Worm (Caenorhabditis elegans) whole organism, mixed stage, embryonic: ENCODE data around the gene ZC155.4.

Experiments used
- bed-3 ChIP-seq: fragments of 200-800 bp; sonication (Bioruptor generic); optimal IDR thresholded peaks from 3 replicates; lab custom pipeline; 2018; ENCODE audit warnings: mild to moderate bottlenecking, missing genetic modification characterization, moderate library complexity, missing compliant biosample characterization
- blmp-1 ChIP-seq: fragments of 150-350 bp; optimal IDR thresholded peaks from 2 replicates; lab custom pipeline; 2014; ENCODE audit warnings: missing biosample characterization, missing genetic modification characterization
- ceh-39 ChIP-seq: fragments of 150-350 bp; optimal IDR thresholded peaks from 2 replicates; lab custom pipeline; 2014; ENCODE audit warnings: missing biosample characterization, missing genetic modification characterization
- ceh-43 ChIP-seq: fragments of 200-800 bp; sonication (Bioruptor generic); optimal IDR thresholded peaks from 2 replicates; lab custom pipeline; 2018; ENCODE audit warnings: mild to moderate bottlenecking, missing genetic modification characterization, moderate library complexity, missing compliant biosample characterization
- ceh-83 ChIP-seq: fragments of 200-800 bp; sonication (Bioruptor generic); optimal IDR thresholded peaks from 2 replicates; lab custom pipeline; 2018; ENCODE audit warnings: mild to moderate bottlenecking, missing genetic modification characterization, missing compliant biosample characterization
- ces-1 ChIP-seq: fragments of 150-350 bp; optimal IDR thresholded peaks from 2 replicates; lab custom pipeline; 2014; ENCODE audit warnings: missing biosample characterization, missing genetic modification reagents, missing genetic modification characterization
- cnd-1 ChIP-seq: fragments of 200-800 bp; sonication (Bioruptor generic); optimal IDR thresholded peaks from 2 replicates; lab custom pipeline; 2018; ENCODE audit warnings: mild to moderate bottlenecking, missing genetic modification characterization, missing compliant biosample characterization
- drap-1 ChIP-seq: fragments of 200-800 bp; sonication (Bioruptor generic); optimal IDR thresholded peaks from 3 replicates; lab custom pipeline; 2018; ENCODE audit warnings: mild to moderate bottlenecking, missing genetic modification characterization, missing compliant biosample characterization
- elt-1 ChIP-seq: sonication (generic microtip); optimal IDR thresholded peaks from 2 replicates; lab custom pipeline; 2017; ENCODE audit warnings: missing genetic modification characterization, mild to moderate bottlenecking, missing compliant biosample characterization, antibody characterized with exemption, moderate library complexity, borderline replicate concordance; ENCODE audit not compliant: insufficient read depth
- flh-1 ChIP-seq: fragments of 200-800 bp; sonication (Bioruptor generic); optimal IDR thresholded peaks from 2 replicates; lab custom pipeline; 2018; ENCODE audit warnings: mild to moderate bottlenecking, missing genetic modification characterization, moderate library complexity, missing compliant biosample characterization
- ham-2 ChIP-seq: fragments of 200-800 bp; sonication (Bioruptor generic); optimal IDR thresholded peaks from 2 replicates; lab custom pipeline; 2018; ENCODE audit warnings: mild to moderate bottlenecking, missing genetic modification characterization, missing compliant biosample characterization
- hlh-1 ChIP-seq: fragments of 150-350 bp; optimal IDR thresholded peaks from 2 replicates; lab custom pipeline; 2014; ENCODE audit warnings: missing biosample characterization, missing genetic modification reagents, missing genetic modification characterization
- lin-13 ChIP-seq: fragments of 150-350 bp; optimal IDR thresholded peaks from 2 replicates; lab custom pipeline; 2014; ENCODE audit warnings: missing biosample characterization, missing genetic modification characterization
- lsy-2 ChIP-seq: fragments of 150-350 bp; optimal IDR thresholded peaks from 2 replicates; lab custom pipeline; 2014; ENCODE audit warnings: missing biosample characterization, missing genetic modification characterization
- mab-5 ChIP-seq: fragments of 150-350 bp; optimal IDR thresholded peaks from 2 replicates; lab custom pipeline; 2014; ENCODE audit warnings: missing biosample characterization, missing genetic modification characterization
- mep-1 ChIP-seq: fragments of 150-350 bp; optimal IDR thresholded peaks from 2 replicates; lab custom pipeline; 2017; ENCODE audit warnings: missing biosample characterization, missing genetic modification reagents, missing genetic modification characterization, inconsistent platforms
- mls-2 ChIP-seq: sonication (generic microtip); optimal IDR thresholded peaks from 2 replicates; lab custom pipeline; 2016; ENCODE audit warnings: mild to moderate bottlenecking, missing genetic modification characterization, moderate library complexity, missing compliant biosample characterization
- nhr-12 ChIP-seq: fragments of 150-350 bp; optimal IDR thresholded peaks from 2 replicates; lab custom pipeline; 2014; ENCODE audit warnings: missing biosample characterization, missing genetic modification characterization
- nhr-2 ChIP-seq: fragments of 150-350 bp; optimal IDR thresholded peaks from 2 replicates; lab custom pipeline; 2014; ENCODE audit warnings: missing biosample characterization, missing genetic modification characterization
- nhr-237 ChIP-seq: fragments of 150-350 bp; optimal IDR thresholded peaks from 2 replicates; lab custom pipeline; 2014; ENCODE audit warnings: missing biosample characterization, missing genetic modification characterization
- nhr-28 ChIP-seq: fragments of 150-350 bp; optimal IDR thresholded peaks from 2 replicates; lab custom pipeline; 2014; ENCODE audit warnings: missing biosample characterization, missing genetic modification characterization
- pha-4 ChIP-seq: fragments of 150-350 bp; optimal IDR thresholded peaks from 2 replicates; lab custom pipeline; 2018; ENCODE audit warnings: missing biosample characterization, missing genetic modification reagents, missing genetic modification characterization
- sem-2 ChIP-seq: fragments of 200-800 bp; sonication (Bioruptor generic); optimal IDR thresholded peaks from 2 replicates; lab custom pipeline; 2018; ENCODE audit warnings: mild to moderate bottlenecking, missing genetic modification characterization, missing compliant biosample characterization
- snpc-4 ChIP-seq: fragments of 150-350 bp; optimal IDR thresholded peaks from 2 replicates; lab custom pipeline; 2014; ENCODE audit warnings: missing biosample characterization, missing genetic modification characterization
- sptf-1 ChIP-seq: sonication (generic microtip); optimal IDR thresholded peaks from 2 replicates; lab custom pipeline; 2017; ENCODE audit warnings: mild to moderate bottlenecking, missing genetic modification characterization, moderate library complexity, missing compliant biosample characterization
- tbx-8 ChIP-seq: fragments of 200-800 bp; sonication (Bioruptor generic); optimal IDR thresholded peaks from 2 replicates; lab custom pipeline; 2018; ENCODE audit warnings: mild to moderate bottlenecking, missing genetic modification characterization, moderate library complexity, missing compliant biosample characterization
- unc-120 ChIP-seq: sonication (generic microtip); optimal IDR thresholded peaks from 2 replicates; lab custom pipeline; 2017; ENCODE audit warnings: missing genetic modification characterization, missing compliant biosample characterization; ENCODE audit not compliant: poor library complexity, severe bottlenecking
- unc-62 ChIP-seq: fragments of 150-350 bp; optimal IDR thresholded peaks from 2 replicates; lab custom pipeline; 2014; ENCODE audit warnings: missing biosample characterization, missing genetic modification reagents, missing genetic modification characterization
- zip-8 ChIP-seq: fragments of 150-350 bp; optimal IDR thresholded peaks from 2 replicates; lab custom pipeline; 2014; ENCODE audit warnings: missing biosample characterization, missing genetic modification characterization
- ztf-11 ChIP-seq: fragments of 150-350 bp; optimal IDR thresholded peaks from 2 replicates; lab custom pipeline; 2014; ENCODE audit warnings: missing biosample characterization, missing genetic modification characterization

Gene ZC155.4

DNA sequence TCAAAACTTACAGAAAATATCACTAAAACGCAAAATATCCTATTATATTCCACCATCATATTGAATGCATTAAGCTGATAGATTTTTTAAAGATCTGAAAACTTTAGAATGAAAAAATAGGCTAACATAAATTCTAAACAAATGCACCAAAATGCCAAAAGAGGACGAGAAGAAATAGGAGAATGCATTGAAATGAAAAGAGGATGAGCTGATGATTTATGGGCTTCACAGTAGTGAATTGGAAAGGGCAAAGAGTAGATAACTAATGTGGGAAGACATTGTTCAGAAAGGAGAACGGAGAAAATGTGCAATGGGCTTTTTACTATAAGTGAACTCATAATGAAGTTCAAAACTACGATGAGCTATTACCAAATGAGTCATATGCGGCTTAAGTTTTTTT is 2.2 kb upstream of the ZC155.4 start, which contains the start of gene cutl-19:
TSS of gene cutl-19 (minus strand) at position 101 of the 400 bp plus-strand sequence.
- TF ChIP-seq ceh-39 (no peak), lin-13 (tag; lab: Kevin White, UChicago) (no peak)

DNA sequence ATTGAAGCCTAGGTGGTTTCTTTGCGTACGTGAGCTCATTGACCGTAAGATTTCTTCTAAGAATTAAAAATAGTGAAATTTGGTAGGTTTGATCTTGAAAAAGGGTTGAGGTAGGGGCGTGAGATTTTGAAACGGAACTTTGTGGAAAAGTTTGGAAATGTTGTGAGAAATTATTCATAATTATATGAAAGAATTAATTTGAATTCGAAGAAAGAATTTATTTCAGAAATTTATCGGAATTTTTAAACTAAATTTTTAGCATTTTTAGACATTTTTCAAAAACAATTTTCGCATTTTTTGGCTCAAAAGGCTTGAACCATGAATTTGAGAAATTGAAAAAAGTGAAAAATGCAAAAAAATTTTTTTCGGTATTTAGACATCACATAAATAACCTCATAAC is 1.1 kb downstream of the ZC155.4 start:
- TF ChIP-seq ztf-11 (tag; lab: Kevin White, UChicago) (no peak), pha-4 (tag; lab: Kevin White, UChicago) (no peak), mls-2 (tag; lab: Kevin White, UChicago) (no peak), lsy-2 (tag; lab: Kevin White, UChicago) (no peak), lin-13 (tag; lab: Kevin White, UChicago) (no peak), elt-1 (tag; lab: Kevin White, UChicago) (no peak), nhr-237 (tag; lab: Kevin White, UChicago) (no peak), ces-1 (GFP tag; lab: Kevin White, UChicago) (no peak), mab-5 (tag; lab: Kevin White, UChicago) (no peak), bed-3 (no peak), blmp-1 (tag; lab: Kevin White, UChicago) (no peak), hlh-1 (no peak), nhr-28 (tag; lab: Kevin White, UChicago) (no peak), snpc-4 (tag; lab: Kevin White, UChicago) (no peak), unc-62 (GFP tag; lab: Kevin White, UChicago) (no peak), tbx-8 (no peak)

DNA sequence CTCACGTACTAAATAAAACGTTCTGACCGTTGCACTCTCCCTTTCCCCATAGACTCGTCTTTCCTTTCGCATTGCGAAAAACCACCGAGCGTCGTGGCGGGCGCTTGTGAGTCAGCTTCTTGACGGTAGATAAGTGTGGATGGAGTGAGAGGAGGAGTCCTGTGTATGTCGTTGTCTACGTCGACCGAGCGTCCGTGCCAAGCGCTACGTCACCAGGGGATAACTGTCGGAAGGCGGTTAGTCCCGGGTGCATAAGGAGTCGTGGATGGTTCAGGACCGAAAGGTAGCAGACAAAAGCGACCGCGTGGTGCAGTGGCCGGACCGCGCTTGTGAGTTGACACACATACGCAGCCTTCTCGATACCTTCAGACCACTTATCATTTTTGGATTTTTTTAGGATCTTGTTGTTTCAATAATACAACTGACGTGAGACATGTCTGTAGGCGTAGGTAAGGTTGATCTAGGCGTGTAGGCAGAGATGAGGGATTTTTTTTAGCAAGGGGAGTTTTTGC is 4.1 kb downstream of the ZC155.4 start:
- TF ChIP-seq bed-3 (peak; percentile 58), ceh-43 (GFP tag; lab: Kevin White, UChicago) (peak; percentile 60), mep-1 (tag; lab: Kevin White, UChicago) (peak; percentile 0), ham-2 (GFP tag; lab: Kevin White, UChicago) (peak; percentile 75), tbx-8 (peak; percentile 7), unc-120 (peak; percentile 46), flh-1 (GFP tag; lab: Kevin White, UChicago) (peak; percentile 45), cnd-1 (tag; lab: Kevin White, UChicago) (peak; percentile 85), sptf-1 (tag; lab: Kevin White, UChicago) (peak; percentile 85), nhr-12 (peak; percentile 15), nhr-2 (peak; percentile 46), ceh-83 (GFP tag; lab: Kevin White, UChicago) (peak; percentile 88)

DNA sequence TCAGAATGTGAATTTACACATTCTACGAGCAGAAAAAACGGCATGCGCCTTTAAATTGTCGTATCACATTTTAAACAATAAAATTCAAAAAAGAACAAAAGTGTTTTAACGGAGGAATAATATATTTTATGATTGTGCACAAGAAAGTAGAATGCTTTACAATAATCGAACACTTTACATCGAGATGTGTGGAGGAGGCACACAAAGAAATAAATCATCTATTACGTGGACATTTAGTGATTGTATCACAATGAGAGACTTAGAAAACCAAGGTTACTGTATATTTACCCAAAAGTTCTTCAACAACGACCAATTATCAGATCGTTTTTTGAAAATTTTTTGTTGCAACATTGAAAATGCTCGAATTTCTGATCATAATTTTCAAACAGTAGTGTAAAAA is 5.0 kb downstream of the ZC155.4 start:
- TF ChIP-seq mls-2 (tag; lab: Kevin White, UChicago) (no peak), nhr-28 (tag; lab: Kevin White, UChicago) (no peak), mab-5 (tag; lab: Kevin White, UChicago) (peak; percentile 53), unc-62 (GFP tag; lab: Kevin White, UChicago) (peak; percentile 25)
- TF ChIP-seq, all 35 proteins: peak for 2

DNA sequence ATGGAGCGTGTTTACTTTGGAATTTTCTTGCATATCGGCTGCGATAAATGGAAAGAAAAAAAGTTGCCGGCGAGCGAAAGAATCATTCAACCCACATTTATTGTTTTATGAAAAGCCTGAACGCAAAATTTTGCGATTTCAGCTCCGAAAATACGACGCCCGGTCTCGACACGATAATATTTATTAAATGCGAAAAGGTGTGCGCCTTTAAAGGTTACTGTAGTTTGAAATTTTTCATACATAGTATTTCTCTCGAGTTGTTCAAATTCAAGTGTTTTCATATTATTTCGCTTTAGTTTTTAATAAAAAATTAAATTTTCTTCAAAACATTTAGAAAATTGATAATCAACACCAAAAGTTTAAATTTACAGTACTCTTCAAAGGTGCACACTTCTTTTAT is 6.3 kb downstream of the ZC155.4 start, which contains the start of gene syx-16:
TSS of gene syx-16 (minus strand) at position 118 of the 400 bp plus-strand sequence.
- no peak for TF ChIP-seq mep-1 (tag; lab: Kevin White, UChicago)
- TF ChIP-seq ceh-83 (GFP tag; lab: Kevin White, UChicago) = no peak
- TF ChIP-seq ceh-39 = no peak
- TF ChIP-seq cnd-1 (tag; lab: Kevin White, UChicago) = no peak
- TF ChIP-seq snpc-4 (tag; lab: Kevin White, UChicago) = no peak
- no peak for TF ChIP-seq lin-13 (tag; lab: Kevin White, UChicago)
- TF ChIP-seq blmp-1 (tag; lab: Kevin White, UChicago) = no peak
- TF ChIP-seq nhr-2 = no peak
- no peak for TF ChIP-seq sem-2 (GFP tag; lab: Kevin White, UChicago)
- no peak for TF ChIP-seq lsy-2 (tag; lab: Kevin White, UChicago)
- TF ChIP-seq ces-1 (GFP tag; lab: Kevin White, UChicago) = no peak
- TF ChIP-seq sptf-1 (tag; lab: Kevin White, UChicago) = no peak
- no peak for TF ChIP-seq nhr-237 (tag; lab: Kevin White, UChicago)
- TF ChIP-seq ztf-11 (tag; lab: Kevin White, UChicago) = no peak
- no peak for TF ChIP-seq nhr-28 (tag; lab: Kevin White, UChicago)
- no peak for TF ChIP-seq hlh-1
- TF ChIP-seq zip-8 = no peak
- no peak for TF ChIP-seq nhr-12
- no peak for TF ChIP-seq drap-1 (GFP tag; lab: Kevin White, UChicago)
